Fruit fly (Drosophila melanogaster) whole organism, embryonic: ENCODE measurements around the gene Psn.
A peak's percentile ranks its signal among the peaks of the same experiment; 100 is the strongest.

ENCODE experiments used
- Atf3 ChIP-seq: fragments of 200-800 bp; sonication (Bioruptor generic); optimal IDR thresholded peaks from 3 replicates; lab custom pipeline; 2016; ENCODE audit warnings: missing biosample characterization, missing genetic modification characterization
- CG10321 ChIP-seq: fragments of 200-800 bp; sonication (Bioruptor generic); IDR thresholded peaks from 2 replicates; pipeline ENCODE4 v1.3.6; 2022; ENCODE audit warnings: missing biosample characterization, missing genetic modification characterization
- CG11456 ChIP-seq: fragments of 200-800 bp; sonication (Bioruptor generic); IDR thresholded peaks from 3 replicates; pipeline ENCODE4 v1.3.6; 2022; ENCODE audit warnings: missing biosample characterization, missing genetic modification characterization
- CG12071 ChIP-seq: fragments of 200-800 bp; sonication (Bioruptor generic); optimal IDR thresholded peaks from 3 replicates; lab custom pipeline; 2018; ENCODE audit warnings: missing biosample characterization, mild to moderate bottlenecking, missing genetic modification characterization
- CG12219 ChIP-seq: fragments of 200-800 bp; sonication (Bioruptor generic); optimal IDR thresholded peaks from 3 replicates; lab custom pipeline; 2018; ENCODE audit warnings: missing biosample characterization, mild to moderate bottlenecking, missing genetic modification characterization
- CG13287 ChIP-seq: fragments of 200-800 bp; sonication (Bioruptor generic); IDR thresholded peaks from 2 replicates; pipeline ENCODE4 v1.3.6; 2022; ENCODE audit warnings: missing biosample characterization, missing genetic modification characterization; ENCODE audit not compliant: partially characterized antibody
- CG14050 ChIP-seq: fragments of 200-800 bp; sonication (Bioruptor generic); IDR thresholded peaks from 3 replicates; pipeline ENCODE4 v1.3.6; 2022; ENCODE audit warnings: missing biosample characterization, missing genetic modification characterization
- CG1602 ChIP-seq: fragments of 200-800 bp; sonication (Bioruptor generic); optimal IDR thresholded peaks from 3 replicates; lab custom pipeline; 2016; ENCODE audit warnings: missing biosample characterization, missing genetic modification characterization
- CG16863 ChIP-seq: fragments of 200-800 bp; sonication (Bioruptor generic); optimal IDR thresholded peaks from 3 replicates; lab custom pipeline; 2016; ENCODE audit warnings: missing biosample characterization, missing genetic modification characterization
- CG18599 ChIP-seq: fragments of 200-800 bp; sonication (Bioruptor generic); optimal IDR thresholded peaks from 3 replicates; lab custom pipeline; 2017; ENCODE audit warnings: missing biosample characterization, missing genetic modification characterization, mild to moderate bottlenecking, moderate library complexity, missing genetic modification reagents
- CG2129 ChIP-seq: fragments of 200-800 bp; sonication (Bioruptor generic); IDR thresholded peaks from 2 replicates; pipeline ENCODE4 v1.3.6; 2022; ENCODE audit warnings: missing biosample characterization, missing genetic modification characterization; ENCODE audit not compliant: partially characterized antibody
- CG3065 ChIP-seq: fragments of 200-800 bp; sonication (Bioruptor generic); optimal IDR thresholded peaks from 2 replicates; lab custom pipeline; 2016; ENCODE audit warnings: missing biosample characterization, missing genetic modification characterization
- CG31388 ChIP-seq: fragments of 200-800 bp; sonication (Bioruptor generic); optimal IDR thresholded peaks from 2 replicates; lab custom pipeline; 2016; ENCODE audit warnings: missing biosample characterization, missing genetic modification characterization
- CG3995 ChIP-seq: fragments of 200-800 bp; sonication (Bioruptor generic); optimal IDR thresholded peaks from 3 replicates; lab custom pipeline; 2016; ENCODE audit warnings: missing biosample characterization, missing genetic modification characterization
- CG4360 ChIP-seq: fragments of 200-800 bp; sonication (Bioruptor generic); IDR thresholded peaks from 2 replicates; pipeline ENCODE4 v1.3.6; 2022; ENCODE audit warnings: missing biosample characterization, missing genetic modification characterization
- CG5953 ChIP-seq: fragments of 200-800 bp; sonication (Bioruptor generic); IDR thresholded peaks from 2 replicates; pipeline ENCODE4 v1.3.6; 2022; ENCODE audit warnings: missing biosample characterization, missing genetic modification characterization
- CG6689 ChIP-seq: fragments of 200-800 bp; sonication (Bioruptor generic); IDR thresholded peaks from 2 replicates; pipeline ENCODE4 v1.3.6; 2022; ENCODE audit warnings: missing biosample characterization, missing genetic modification characterization
- CG7357 ChIP-seq: fragments of 200-800 bp; sonication (Bioruptor generic); IDR thresholded peaks from 3 replicates; pipeline ENCODE4 v1.3.6; 2022; ENCODE audit warnings: missing biosample characterization, missing genetic modification characterization
- CG8765 ChIP-seq: fragments of 200-800 bp; sonication (Bioruptor generic); IDR thresholded peaks from 2 replicates; pipeline ENCODE4 v1.3.6; 2022; ENCODE audit warnings: missing biosample characterization, missing genetic modification characterization
- CG9797 ChIP-seq: fragments of 200-800 bp; sonication (Bioruptor generic); optimal IDR thresholded peaks from 3 replicates; lab custom pipeline; 2018; ENCODE audit warnings: missing biosample characterization, mild to moderate bottlenecking, missing genetic modification characterization
- CHES-1-like ChIP-seq: fragments of 200-800 bp; sonication (Bioruptor generic); optimal IDR thresholded peaks from 2 replicates; lab custom pipeline; 2016; ENCODE audit warnings: missing biosample characterization, missing genetic modification characterization
- D ChIP-seq, 2 experiments: fragments of 200-800 bp in 1 of 2; fragments of >200 bp in 1 of 2; sonication (Bioruptor generic) in 1 of 2; optimal IDR thresholded peaks; 2 replicates in 1 of 2; 3 replicates in 1 of 2; lab custom pipeline; 2017; ENCODE audit warnings: mild to moderate bottlenecking in 1 of 2, missing biosample characterization in 1 of 2, missing genetic modification characterization in 1 of 2, missing genetic modification reagents in 1 of 2
- Deaf1 ChIP-seq: fragments of 200-800 bp; optimal IDR thresholded peaks from 3 replicates; lab custom pipeline; 2019; ENCODE audit warnings: missing biosample characterization, mild to moderate bottlenecking, missing genetic modification characterization, moderate library complexity
- Gsc ChIP-seq: fragments of 200-800 bp; sonication (Bioruptor generic); IDR thresholded peaks from 2 replicates; pipeline ENCODE4 v1.3.6; 2022; ENCODE audit warnings: missing biosample characterization, missing genetic modification characterization
- Hmx ChIP-seq: fragments of 200-800 bp; sonication (Bioruptor generic); optimal IDR thresholded peaks from 2 replicates; lab custom pipeline; 2016; ENCODE audit warnings: missing biosample characterization, missing genetic modification characterization
- Lhr ChIP-seq: fragments of 200-800 bp; sonication (Bioruptor generic); optimal IDR thresholded peaks from 3 replicates; lab custom pipeline; 2017; ENCODE audit warnings: mild to moderate bottlenecking, missing biosample characterization, missing genetic modification reagents, missing genetic modification characterization
- Med ChIP-seq: fragments of 200-800 bp; sonication (Bioruptor generic); peaks from one replicate; lab custom pipeline; 2016; ENCODE audit warnings: missing biosample characterization, missing genetic modification characterization, mild to moderate bottlenecking, inconsistent platforms, moderate library complexity
- Mes4 ChIP-seq: fragments of 200-800 bp; sonication (Bioruptor generic); optimal IDR thresholded peaks from 2 replicates; lab custom pipeline; 2016; ENCODE audit warnings: missing biosample characterization, missing genetic modification characterization
- Nf-YA ChIP-seq: fragments of 200-800 bp; sonication (Bioruptor generic); IDR thresholded peaks from 2 replicates; pipeline ENCODE4 v1.3.6; 2022; ENCODE audit warnings: missing biosample characterization, missing genetic modification characterization
- Rx ChIP-seq: fragments of 200-800 bp; sonication (Bioruptor generic); IDR thresholded peaks from 2 replicates; pipeline ENCODE4 v1.3.6; 2022; ENCODE audit warnings: missing biosample characterization, missing genetic modification characterization
- Six4 ChIP-seq: fragments of 200-800 bp; sonication (Bioruptor generic); optimal IDR thresholded peaks from 2 replicates; lab custom pipeline; 2016; ENCODE audit warnings: missing biosample characterization, missing genetic modification characterization
- Usf ChIP-seq: fragments of 200-800 bp; sonication (Bioruptor generic); optimal IDR thresholded peaks from 2 replicates; lab custom pipeline; 2017; ENCODE audit warnings: missing genotype, missing biosample characterization, missing genetic modification characterization
- corto ChIP-seq: fragments of 200-800 bp; sonication (Bioruptor generic); optimal IDR thresholded peaks from 2 replicates; lab custom pipeline; 2016; ENCODE audit warnings: missing biosample characterization, mild to moderate bottlenecking, missing genetic modification characterization, moderate library complexity
- da ChIP-seq: fragments of 200-800 bp; sonication (Bioruptor generic); optimal IDR thresholded peaks from 2 replicates; lab custom pipeline; 2016; ENCODE audit warnings: missing biosample characterization, missing genetic modification characterization
- eyg ChIP-seq: fragments of 200-800 bp; sonication (Bioruptor generic); optimal IDR thresholded peaks from 3 replicates; lab custom pipeline; 2016; ENCODE audit warnings: missing biosample characterization, missing genetic modification characterization
- grau ChIP-seq: fragments of 200-800 bp; optimal IDR thresholded peaks from 3 replicates; lab custom pipeline; 2019; ENCODE audit warnings: missing biosample characterization, mild to moderate bottlenecking, missing genetic modification characterization, moderate library complexity
- lov ChIP-seq, 2 experiments: fragments of 200-800 bp in 1 of 2; fragments of >200 bp in 1 of 2; sonication (Bioruptor generic) in 1 of 2; IDR thresholded peaks in 1 of 2; optimal IDR thresholded peaks in 1 of 2; 2 replicates in 1 of 2; 3 replicates in 1 of 2; pipeline versions ENCODE4 v1.3.6 to Lab custom; 2017 to 2022; ENCODE audit warnings: missing biosample characterization in 1 of 2, missing genetic modification characterization in 1 of 2
- nau ChIP-seq: fragments of 200-800 bp; sonication (Bioruptor generic); optimal IDR thresholded peaks from 3 replicates; lab custom pipeline; 2017; ENCODE audit warnings: missing biosample characterization, mild to moderate bottlenecking, missing genetic modification characterization, missing genetic modification reagents
- pfk ChIP-seq: fragments of 200-800 bp; sonication (Bioruptor generic); optimal IDR thresholded peaks from 2 replicates; lab custom pipeline; 2018; ENCODE audit warnings: missing biosample characterization, mild to moderate bottlenecking, missing genetic modification characterization, moderate library complexity
- pnt ChIP-seq: fragments of 200-800 bp; sonication (Bioruptor generic); optimal IDR thresholded peaks from 3 replicates; lab custom pipeline; 2016; ENCODE audit warnings: missing biosample characterization, missing genetic modification characterization
- pum ChIP-seq: fragments of 200-800 bp; sonication (Bioruptor generic); optimal IDR thresholded peaks from 2 replicates; lab custom pipeline; 2016; ENCODE audit warnings: missing biosample characterization, missing genetic modification characterization
- sc ChIP-seq, 3 experiments: fragments of >200 bp in 2 of 3; fragments of 200-800 bp in 1 of 3; sonication (Bioruptor generic) in 1 of 3; optimal IDR thresholded peaks; 2 replicates in 2 of 3; 3 replicates in 1 of 3; lab custom pipeline; 2017; ENCODE audit warnings: mild to moderate bottlenecking in 1 of 3, missing biosample characterization in 1 of 3, missing genetic modification characterization in 1 of 3, missing genetic modification reagents in 1 of 3
- slp2 ChIP-seq: fragments of 200-800 bp; sonication (Bioruptor generic); optimal IDR thresholded peaks from 2 replicates; lab custom pipeline; 2016; ENCODE audit warnings: missing biosample characterization, missing genetic modification characterization
- sr ChIP-seq: fragments of 200-800 bp; sonication (Bioruptor generic); IDR thresholded peaks from 3 replicates; pipeline ENCODE4 v1.3.6; 2022; ENCODE audit warnings: missing biosample characterization, missing genetic modification characterization
- sug ChIP-seq: fragments of 200-800 bp; optimal IDR thresholded peaks from 2 replicates; lab custom pipeline; 2019; ENCODE audit warnings: missing biosample characterization, mild to moderate bottlenecking, missing genetic modification characterization, moderate library complexity
- vnd ChIP-seq: fragments of 200-800 bp; sonication (Bioruptor generic); IDR thresholded peaks from 3 replicates; pipeline ENCODE4 v1.3.6; 2022; ENCODE audit warnings: missing biosample characterization, missing genetic modification characterization; ENCODE audit not compliant: partially characterized antibody
- zf30C ChIP-seq: fragments of 200-800 bp; sonication (Bioruptor generic); optimal IDR thresholded peaks from 3 replicates; lab custom pipeline; 2018; ENCODE audit warnings: missing biosample characterization, mild to moderate bottlenecking, missing genetic modification characterization

The Psn gene

DNA sequence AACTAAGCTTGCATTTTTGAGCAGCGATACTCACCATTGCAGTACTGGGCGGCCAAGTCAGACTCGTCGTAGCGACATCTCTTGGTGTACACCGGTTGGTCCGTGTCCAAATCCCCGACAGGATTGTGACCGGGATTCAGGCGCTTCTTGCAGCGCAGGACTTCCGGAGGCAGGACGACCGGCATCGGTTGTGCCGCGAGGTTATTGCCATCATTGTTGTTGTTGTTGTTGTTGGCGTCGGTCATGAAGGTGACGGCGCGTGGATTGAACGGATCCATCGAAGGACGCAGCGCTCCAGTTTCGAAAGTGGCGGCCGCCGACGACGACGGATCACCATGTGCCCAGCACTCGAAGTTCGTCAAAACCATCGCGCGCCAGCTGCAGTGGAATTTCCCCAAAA is 40.3 kb downstream of the Psn start:
- TF ChIP-seq lov (optimal IDR thresholded peaks at IDR 0.05; lab: Kevin White, UChicago) (no peak), lov (GFP tag; IDR thresholded peaks at IDR 0.05; lab: Robert Waterston, UW) (0 out of 3 replicates have a peak, but pooled peaks have one; percentile 50), Med (peak; percentile 68), pum (no peak), CG6689 (no peak), CG12071 (GFP tag; lab: Kevin White, UChicago) (no peak), CG4360 (GFP tag; lab: Robert Waterston, UW) (peak; percentile 85), da (GFP tag; lab: Kevin White, UChicago) (peak; percentile 21)

DNA sequence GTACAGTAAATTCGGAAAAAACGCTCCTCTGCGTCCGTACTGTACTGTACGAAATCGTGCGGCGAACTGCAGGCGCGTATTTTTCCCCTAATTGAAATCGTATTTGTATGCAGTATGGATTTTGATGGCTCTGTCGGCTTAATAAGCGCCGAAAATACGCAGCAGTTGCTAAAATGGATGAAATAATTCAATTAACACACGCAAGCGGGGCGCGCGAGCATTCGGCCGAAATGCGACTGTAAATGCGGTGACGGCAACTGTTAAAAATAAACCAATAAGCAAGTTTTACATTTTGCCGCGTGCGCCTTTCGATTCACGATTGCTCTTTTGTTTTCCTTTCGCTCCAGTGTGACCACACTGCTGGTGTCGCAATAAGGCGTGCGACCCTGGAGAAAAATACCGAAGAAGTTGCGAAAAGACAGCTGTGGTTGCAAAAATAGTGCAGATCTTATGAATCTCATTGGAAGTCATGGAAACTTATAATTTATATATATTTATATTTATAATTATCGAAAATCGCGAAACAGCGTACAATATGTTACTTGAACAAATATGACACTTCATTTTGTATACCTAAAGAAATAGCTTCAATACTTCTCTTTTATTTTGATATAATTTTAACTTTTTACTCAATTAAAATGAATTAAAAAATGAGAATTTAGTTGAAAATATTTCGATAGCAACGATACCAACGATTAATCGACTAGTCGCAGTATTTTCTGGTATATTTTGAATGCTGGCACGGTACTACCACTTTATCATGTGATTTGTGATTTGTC is 40.9 kb downstream of the Psn start, which contains the start of the genes CG32428 and CG5969:
Gene CG32428 (minus strand): TSS at position 703 of the 779 bp plus-strand sequence.
Gene CG5969 (plus strand): TSS at position 763 of the 779 bp plus-strand sequence.
- TF ChIP-seq corto (GFP tag; lab: Kevin White, UChicago) (no peak), slp2 (GFP tag; lab: Kevin White, UChicago) (no peak), D (optimal IDR thresholded peaks at IDR 0.05; lab: Kevin White, UChicago) (peak; percentile 73), D (GFP tag; optimal IDR thresholded peaks at IDR 0.05; lab: Kevin White, UChicago) (no peak), CG3995 (GFP tag; lab: Kevin White, UChicago) (peak; percentile 95), Rx (GFP tag; lab: Robert Waterston, UW) (peak; percentile 49; the same call in 1 of the 2 replicates), sug (tag; lab: Kevin White, UChicago) (peak; percentile 58), eyg (no peak), Hmx (no peak), CG16863 (GFP tag; lab: Kevin White, UChicago) (no peak), Nf-YA (GFP tag; lab: Robert Waterston, UW) (no peak), CG3065 (GFP tag; lab: Kevin White, UChicago) (no peak), CHES-1-like (GFP tag; lab: Kevin White, UChicago) (no peak), CG18599 (peak; percentile 77), CG9797 (peak; percentile 84), CG2129 (no peak), grau (peak; percentile 62), Six4 (GFP tag; lab: Kevin White, UChicago) (peak; percentile 29), CG31388 (no peak), pnt (GFP tag; lab: Kevin White, UChicago) (no peak), sr (GFP tag; lab: Robert Waterston, UW) (no peak), Usf (GFP tag; lab: Kevin White, UChicago) (peak; percentile 55), Gsc (no peak), pfk (GFP tag; lab: Kevin White, UChicago) (no peak), CG14050 (GFP tag; lab: Robert Waterston, UW) (peak; percentile 19; the same call in 1 of the 3 replicates), Deaf1 (tag; lab: Kevin White, UChicago) (peak; percentile 55), CG13287 (GFP tag; lab: Robert Waterston, UW) (no peak; the same call in 1 of the 2 replicates), nau (GFP tag; lab: Kevin White, UChicago) (no peak), CG11456 (GFP tag; lab: Robert Waterston, UW) (peak; percentile 71), Mes4 (GFP tag; lab: Kevin White, UChicago) (no peak), zf30C (GFP tag; lab: Kevin White, UChicago) (no peak), Atf3 (no peak), CG10321 (0 out of 2 replicates have a peak, but pooled peaks have one; percentile 7), Lhr (GFP tag; lab: Kevin White, UChicago) (peak; percentile 21), CG5953 (no peak), sc (optimal IDR thresholded peaks at IDR 0.05; lab: Kevin White, UChicago) (no peak), sc (GFP tag; optimal IDR thresholded peaks at IDR 0.05; lab: Kevin White, UChicago) (no peak), CG8765 (GFP tag; lab: Robert Waterston, UW) (no peak), vnd (no peak), CG7357 (GFP tag; lab: Robert Waterston, UW) (peak; percentile 52; the same call in 2 of the 3 replicates), CG12219 (GFP tag; lab: Kevin White, UChicago) (no peak), CG1602 (GFP tag; lab: Kevin White, UChicago) (peak; percentile 28)
